Fruit fly (Drosophila melanogaster) whole organism, embryonic: ENCODE measurements around the gene CG14535.

Experiments
- Adf1 ChIP-seq: fragments of 200-800 bp; sonication (Bioruptor generic); IDR thresholded peaks from 2 replicates; pipeline ENCODE4 v1.3.6; 2022; ENCODE audit warnings: missing biosample characterization, missing genetic modification characterization
- CG11560 ChIP-seq: fragments of 200-800 bp; sonication (Bioruptor generic); IDR thresholded peaks from 3 replicates; pipeline ENCODE4 v1.3.6; 2022; ENCODE audit warnings: missing biosample characterization, missing genetic modification characterization
- CG11696 ChIP-seq: fragments of 200-800 bp; sonication (Bioruptor generic); IDR thresholded peaks from 2 replicates; pipeline ENCODE4 v1.3.6; 2022; ENCODE audit warnings: missing biosample characterization, missing genetic modification characterization
- CG1233 ChIP-seq: fragments of 200-800 bp; sonication (Bioruptor generic); optimal IDR thresholded peaks from 4 replicates; lab custom pipeline; 2018; ENCODE audit warnings: missing biosample characterization, mild to moderate bottlenecking, missing genetic modification characterization
- CG12659 ChIP-seq: fragments of 200-800 bp; sonication (Bioruptor generic); optimal IDR thresholded peaks from 3 replicates; lab custom pipeline; 2017; ENCODE audit warnings: mild to moderate bottlenecking, missing biosample characterization, missing genetic modification reagents, missing genetic modification characterization
- CG12769 ChIP-seq: fragments of 200-800 bp; sonication (Bioruptor generic); optimal IDR thresholded peaks from 2 replicates; lab custom pipeline; 2019; ENCODE audit warnings: missing biosample characterization, mild to moderate bottlenecking, missing genetic modification characterization, moderate library complexity
- CG18764 ChIP-seq: fragments of 200-800 bp; sonication (Bioruptor generic); optimal IDR thresholded peaks from 3 replicates; lab custom pipeline; 2016; ENCODE audit warnings: missing biosample characterization, missing genetic modification characterization
- CG32772 ChIP-seq: fragments of 200-800 bp; sonication (Bioruptor generic); IDR thresholded peaks from 2 replicates; pipeline ENCODE4 v1.3.6; 2022; ENCODE audit warnings: missing biosample characterization, missing genetic modification characterization
- CG34376 ChIP-seq: fragments of 200-800 bp; sonication (Bioruptor generic); optimal IDR thresholded peaks from 2 replicates; lab custom pipeline; 2018; ENCODE audit warnings: missing biosample characterization, mild to moderate bottlenecking, missing genetic modification characterization
- CG3838 ChIP-seq: fragments of 200-800 bp; sonication (Bioruptor generic); optimal IDR thresholded peaks from 3 replicates; lab custom pipeline; 2016; ENCODE audit warnings: missing biosample characterization, missing genetic modification characterization
- CG6272 ChIP-seq: fragments of 200-800 bp; sonication (Bioruptor generic); IDR thresholded peaks from 2 replicates; pipeline ENCODE4 v1.3.6; 2022; ENCODE audit warnings: missing biosample characterization, missing genetic modification characterization
- CG8281 ChIP-seq: fragments of 200-800 bp; sonication (Bioruptor generic); optimal IDR thresholded peaks from 2 replicates; lab custom pipeline; 2018; ENCODE audit warnings: missing biosample characterization, mild to moderate bottlenecking, missing genetic modification characterization, moderate library complexity
- CG8388 ChIP-seq: fragments of 200-800 bp; sonication (Bioruptor generic); optimal IDR thresholded peaks from 2 replicates; lab custom pipeline; 2019; ENCODE audit warnings: missing biosample characterization, mild to moderate bottlenecking, missing genetic modification characterization, moderate library complexity
- CG9437 ChIP-seq: fragments of 200-800 bp; sonication (Bioruptor generic); optimal IDR thresholded peaks from 2 replicates; lab custom pipeline; 2018; ENCODE audit warnings: missing biosample characterization, mild to moderate bottlenecking, missing genetic modification characterization
- CG9817 ChIP-seq: fragments of 200-800 bp; sonication (Bioruptor generic); optimal IDR thresholded peaks from 2 replicates; lab custom pipeline; 2018; ENCODE audit warnings: missing biosample characterization, mild to moderate bottlenecking, missing genetic modification characterization, moderate library complexity
- D ChIP-seq, 2 experiments: fragments of 200-800 bp in 1 of 2; fragments of >200 bp in 1 of 2; sonication (Bioruptor generic) in 1 of 2; optimal IDR thresholded peaks; 2 replicates in 1 of 2; 3 replicates in 1 of 2; lab custom pipeline; 2017; ENCODE audit warnings: mild to moderate bottlenecking in 1 of 2, missing biosample characterization in 1 of 2, missing genetic modification characterization in 1 of 2, missing genetic modification reagents in 1 of 2
- Elba2 ChIP-seq: fragments of 200-800 bp; sonication (Bioruptor generic); optimal IDR thresholded peaks from 3 replicates; lab custom pipeline; 2016; ENCODE audit warnings: missing biosample characterization, missing genetic modification characterization
- HLH4C ChIP-seq: fragments of 200-800 bp; sonication (Bioruptor generic); IDR thresholded peaks from 3 replicates; pipeline ENCODE4 v1.3.6; 2022; ENCODE audit warnings: missing biosample characterization, missing genetic modification characterization; ENCODE audit not compliant: partially characterized antibody
- HLH54F ChIP-seq: fragments of 200-800 bp; sonication (Bioruptor generic); optimal IDR thresholded peaks from 3 replicates; lab custom pipeline; 2016; ENCODE audit warnings: missing biosample characterization, missing genetic modification characterization
- MESR4 ChIP-seq: fragments of 200-800 bp; sonication (Bioruptor generic); optimal IDR thresholded peaks from 2 replicates; lab custom pipeline; 2018; ENCODE audit warnings: missing biosample characterization, mild to moderate bottlenecking, missing genetic modification characterization, moderate library complexity
- Med ChIP-seq: fragments of 200-800 bp; sonication (Bioruptor generic); peaks from one replicate; lab custom pipeline; 2016; ENCODE audit warnings: missing biosample characterization, missing genetic modification characterization, mild to moderate bottlenecking, inconsistent platforms, moderate library complexity
- Sox100B ChIP-seq: fragments of 200-800 bp; sonication (Bioruptor generic); optimal IDR thresholded peaks from 3 replicates; lab custom pipeline; 2018; ENCODE audit warnings: missing biosample characterization, mild to moderate bottlenecking, missing genetic modification characterization
- Sry-β ChIP-seq: fragments of 200-800 bp; sonication (Bioruptor generic); optimal IDR thresholded peaks from 2 replicates; lab custom pipeline; 2018; ENCODE audit warnings: missing biosample characterization, mild to moderate bottlenecking, missing genetic modification characterization, moderate library complexity
- Ssrp ChIP-seq: fragments of 200-800 bp; sonication (Bioruptor generic); optimal IDR thresholded peaks from 2 replicates; lab custom pipeline; 2018; ENCODE audit warnings: missing biosample characterization, mild to moderate bottlenecking, missing genetic modification characterization, moderate library complexity
- Taf1 ChIP-seq: fragments of 200-800 bp; sonication (Bioruptor generic); IDR thresholded peaks from 2 replicates; pipeline ENCODE4 v1.3.6; 2022; ENCODE audit warnings: missing biosample characterization, missing genetic modification characterization
- chinmo ChIP-seq: fragments of 200-800 bp; sonication (Bioruptor generic); IDR thresholded peaks from 4 replicates; pipeline ENCODE4 v1.3.6; 2022; ENCODE audit warnings: missing biosample characterization, missing genetic modification characterization; ENCODE audit not compliant: partially characterized antibody
- dm ChIP-seq: fragments of 200-800 bp; sonication (Bioruptor generic); optimal IDR thresholded peaks from 3 replicates; lab custom pipeline; 2016; ENCODE audit warnings: missing biosample characterization, missing genetic modification characterization
- dysf ChIP-seq: fragments of 200-800 bp; sonication (Bioruptor generic); IDR thresholded peaks from 3 replicates; pipeline ENCODE4 v1.3.6; 2022; ENCODE audit warnings: missing biosample characterization, missing genetic modification characterization
- eyg ChIP-seq: fragments of 200-800 bp; sonication (Bioruptor generic); optimal IDR thresholded peaks from 3 replicates; lab custom pipeline; 2016; ENCODE audit warnings: missing biosample characterization, missing genetic modification characterization
- fd64A ChIP-seq: fragments of 200-800 bp; sonication (Bioruptor generic); optimal IDR thresholded peaks from 3 replicates; lab custom pipeline; 2018; ENCODE audit warnings: missing biosample characterization, mild to moderate bottlenecking, missing genetic modification characterization
- grau ChIP-seq: fragments of 200-800 bp; optimal IDR thresholded peaks from 3 replicates; lab custom pipeline; 2019; ENCODE audit warnings: missing biosample characterization, mild to moderate bottlenecking, missing genetic modification characterization, moderate library complexity
- gro ChIP-seq: fragments of 200-800 bp; sonication (Bioruptor generic); optimal IDR thresholded peaks from 2 replicates; lab custom pipeline; 2016; ENCODE audit warnings: missing biosample characterization, missing genetic modification characterization
- gsb-n ChIP-seq: fragments of 200-800 bp; sonication (Bioruptor generic); optimal IDR thresholded peaks from 3 replicates; lab custom pipeline; 2018; ENCODE audit warnings: missing biosample characterization, mild to moderate bottlenecking, missing genetic modification characterization
- h ChIP-seq: fragments of >200 bp; optimal IDR thresholded peaks from 2 replicates; lab custom pipeline; 2017
- hb ChIP-seq: fragments of 200-800 bp; sonication (Bioruptor generic); IDR thresholded peaks from 3 replicates; pipeline ENCODE4 v1.3.6; 2022; ENCODE audit warnings: missing biosample characterization, missing genetic modification characterization; ENCODE audit not compliant: partially characterized antibody
- her ChIP-seq: fragments of 200-800 bp; sonication (Bioruptor generic); optimal IDR thresholded peaks from 2 replicates; lab custom pipeline; 2016; ENCODE audit warnings: missing biosample characterization, missing genetic modification characterization
- jumu ChIP-seq: fragments of 200-800 bp; sonication (Bioruptor generic); optimal IDR thresholded peaks from 3 replicates; lab custom pipeline; 2016; ENCODE audit warnings: missing biosample characterization, missing genetic modification characterization
- lbe ChIP-seq: fragments of 200-800 bp; sonication (Bioruptor generic); optimal IDR thresholded peaks from 2 replicates; lab custom pipeline; 2016; ENCODE audit warnings: missing biosample characterization, mild to moderate bottlenecking, missing genetic modification characterization
- mam ChIP-seq: fragments of 200-800 bp; sonication (Bioruptor generic); optimal IDR thresholded peaks from 3 replicates; lab custom pipeline; 2016; ENCODE audit warnings: missing biosample characterization, missing genetic modification characterization
- onecut ChIP-seq: fragments of 200-800 bp; sonication (Bioruptor generic); IDR thresholded peaks from 2 replicates; pipeline ENCODE4 v1.3.6; 2022; ENCODE audit warnings: missing biosample characterization, missing genetic modification characterization
- rib ChIP-seq: fragments of 200-800 bp; sonication (Bioruptor generic); IDR thresholded peaks from 2 replicates; pipeline ENCODE4 v1.3.6; 2022; ENCODE audit warnings: missing biosample characterization, missing genetic modification characterization
- row ChIP-seq: fragments of 200-800 bp; sonication (Bioruptor generic); IDR thresholded peaks from 3 replicates; pipeline ENCODE4 v1.3.6; 2022; ENCODE audit warnings: missing biosample characterization, missing genetic modification characterization
- seq ChIP-seq: fragments of 200-800 bp; sonication (Bioruptor generic); IDR thresholded peaks from 2 replicates; pipeline ENCODE4 v1.3.6; 2022; ENCODE audit warnings: missing biosample characterization, missing genetic modification characterization
- sisA ChIP-seq: fragments of 200-800 bp; sonication (Bioruptor generic); IDR thresholded peaks from 2 replicates; pipeline ENCODE4 v1.3.6; 2022; ENCODE audit warnings: missing biosample characterization, missing genetic modification characterization
- stc ChIP-seq: fragments of 200-800 bp; sonication (Bioruptor generic); IDR thresholded peaks from 2 replicates; pipeline ENCODE4 v1.3.6; 2022; ENCODE audit warnings: missing biosample characterization, missing genetic modification characterization
- usp ChIP-seq: fragments of >200 bp; optimal IDR thresholded peaks from 2 replicates; lab custom pipeline; 2017; ENCODE audit warnings: missing biosample characterization, missing genetic modification characterization
- vfl ChIP-seq: fragments of 200-800 bp; sonication (Bioruptor generic); optimal IDR thresholded peaks from 2 replicates; lab custom pipeline; 2016; ENCODE audit warnings: missing biosample characterization, missing genetic modification characterization
- zf30C ChIP-seq: fragments of 200-800 bp; sonication (Bioruptor generic); optimal IDR thresholded peaks from 3 replicates; lab custom pipeline; 2018; ENCODE audit warnings: missing biosample characterization, mild to moderate bottlenecking, missing genetic modification characterization

The CG14535 gene

DNA sequence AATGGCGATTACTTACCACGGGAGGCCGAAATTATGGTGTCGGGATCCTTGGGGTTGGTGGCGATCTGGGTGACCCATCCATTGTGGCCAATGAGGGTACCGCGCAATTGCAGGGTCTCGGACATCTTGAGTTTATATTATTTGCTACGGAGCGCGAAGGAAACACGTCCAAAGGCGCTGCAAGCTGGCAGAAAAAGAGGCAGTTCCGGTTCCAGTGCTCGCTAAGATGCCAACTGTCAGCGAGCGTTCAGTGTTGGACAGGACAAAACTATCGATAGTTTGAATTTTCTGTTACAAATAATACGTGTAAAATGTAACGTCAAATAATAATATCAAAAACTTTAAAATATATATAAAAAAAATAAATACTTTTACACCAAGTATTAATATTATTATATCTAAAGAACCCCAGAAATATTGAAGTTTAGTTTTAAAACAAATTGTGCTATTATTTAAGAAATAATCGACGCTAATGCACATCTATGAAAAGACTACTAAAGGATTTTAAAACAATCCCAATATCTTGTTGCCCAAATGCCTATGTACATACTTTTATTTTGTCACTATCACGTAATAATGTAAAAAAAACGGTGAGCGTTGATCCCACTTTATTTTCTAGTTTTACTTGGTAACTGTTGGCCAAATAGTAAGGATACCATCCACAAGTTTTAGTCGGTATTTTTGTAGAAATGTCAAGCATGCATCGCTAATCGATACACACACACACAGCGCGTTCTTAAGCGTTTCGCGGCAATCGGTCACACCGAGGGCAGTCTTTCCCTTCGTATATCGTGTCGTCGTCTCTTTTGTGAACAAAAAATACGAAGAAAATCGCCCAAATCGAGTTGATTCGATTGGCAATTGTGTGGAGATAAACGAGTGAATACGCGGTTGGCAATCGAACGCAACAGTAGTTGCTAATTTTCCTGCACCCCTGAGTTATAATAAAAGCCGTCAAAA is 27.9 kb downstream of the CG14535 start, which contains the start of the genes Rack1 and mts (continued):
- TF ChIP-seq grau (tag; lab: Kevin White, UChicago) (peak; percentile 73), Elba2 (GFP tag; lab: Kevin White, UChicago) (no peak), CG11696 (GFP tag; lab: Robert Waterston, UW) (peak; percentile 72), Sry-β (GFP tag; lab: Kevin White, UChicago) (peak; percentile 40), Adf1 (GFP tag; lab: Robert Waterston, UW) (peak; percentile 39; the same call in 1 of the 2 replicates), gro (peak; percentile 81), dm (GFP tag; lab: Kevin White, UChicago) (peak; percentile 92), HLH54F (GFP tag; lab: Kevin White, UChicago) (peak; percentile 75), CG12769 (tag; lab: Kevin White, UChicago) (peak; percentile 77), rib (GFP tag; lab: Robert Waterston, UW) (peak; percentile 69), h (lab: Kevin White, UChicago) (no peak), D (optimal IDR thresholded peaks at IDR 0.05; lab: Kevin White, UChicago) (no peak), D (GFP tag; optimal IDR thresholded peaks at IDR 0.05; lab: Kevin White, UChicago) (peak; percentile 74), Ssrp (tag; lab: Kevin White, UChicago) (peak; percentile 31), CG18764 (peak; percentile 75), CG11560 (tag; lab: Robert Waterston, UW) (no peak; the same call in 1 of the 3 replicates), CG12659 (GFP tag; lab: Kevin White, UChicago) (peak; percentile 88), CG8281 (tag; lab: Kevin White, UChicago) (peak; percentile 49), MESR4 (GFP tag; lab: Kevin White, UChicago) (peak; percentile 99), CG32772 (peak; percentile 50; the same call in 1 of the 2 replicates), Sox100B (GFP tag; lab: Kevin White, UChicago) (peak; percentile 83), zf30C (GFP tag; lab: Kevin White, UChicago) (peak; percentile 52), onecut (GFP tag; lab: Robert Waterston, UW) (peak; percentile 88), Taf1 (GFP tag; lab: Robert Waterston, UW) (0 out of 2 replicates have a peak, but pooled peaks have one; percentile 43), CG9437 (peak; percentile 92), sisA (GFP tag; lab: Robert Waterston, UW) (peak; percentile 48; the same call in 1 of the 2 replicates), CG3838 (GFP tag; lab: Kevin White, UChicago) (peak; percentile 48), fd64A (peak; percentile 91), usp (GFP tag; lab: Kevin White, UChicago) (no peak), jumu (peak; percentile 56), seq (GFP tag; lab: Robert Waterston, UW) (peak; percentile 72), HLH4C (peak; percentile 55), vfl (peak; percentile 82), CG34376 (GFP tag; lab: Kevin White, UChicago) (peak; percentile 96), CG6272 (peak; percentile 35; the same call in 1 of the 2 replicates), dysf (peak; percentile 75; the same call in 2 of the 3 replicates), stc (peak; percentile 82), chinmo (0 out of 4 replicates have a peak, but pooled peaks have one; percentile 8), gsb-n (tag; lab: Kevin White, UChicago) (peak; percentile 73), row (GFP tag; lab: Robert Waterston, UW) (peak; percentile 51; the same call in 2 of the 3 replicates), CG9817 (tag; lab: Kevin White, UChicago) (peak; percentile 81), Med (peak; percentile 99), mam (GFP tag; lab: Kevin White, UChicago) (peak; percentile 60), CG8388 (GFP tag; lab: Kevin White, UChicago) (peak; percentile 58), her (GFP tag; lab: Kevin White, UChicago) (peak; percentile 77), hb (GFP tag; lab: Robert Waterston, UW) (no peak; the same call in 1 of the 3 replicates), eyg (GFP tag; lab: Kevin White, UChicago) (peak; percentile 66), CG1233 (GFP tag; lab: Kevin White, UChicago) (peak; percentile 92), lbe (GFP tag; lab: Kevin White, UChicago) (peak; percentile 73)
